Worm (Caenorhabditis elegans): Measurements from ENCODE around the gene ift-139.

Gene ift-139

DNA sequence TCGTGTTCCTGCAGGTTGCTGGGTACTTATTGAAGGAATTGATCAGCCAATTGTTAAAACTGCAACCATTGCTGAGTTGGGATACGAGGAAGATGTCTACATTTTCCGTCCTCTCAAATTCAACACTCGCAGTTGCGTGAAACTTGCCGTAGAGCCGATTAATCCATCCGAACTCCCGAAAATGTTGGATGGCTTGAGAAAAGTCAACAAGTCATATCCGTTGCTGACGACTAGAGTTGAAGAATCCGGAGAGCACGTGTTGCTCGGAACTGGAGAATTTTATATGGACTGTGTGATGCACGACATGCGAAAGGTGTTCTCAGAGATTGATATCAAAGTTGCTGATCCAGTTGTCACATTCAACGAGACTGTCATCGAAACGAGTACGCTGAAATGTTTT is 28.0 kb downstream of the ift-139 start:
- TF ChIP-seq egl-5 (tag; optimal IDR thresholded peaks at IDR 0.05) (no peak), daf-12 (tag; optimal IDR thresholded peaks at IDR 0.05) (no peak), tbx-2 (tag; optimal IDR thresholded peaks at IDR 0.05) (no peak), snpc-4 (tag; optimal IDR thresholded peaks at IDR 0.05) (no peak)

DNA sequence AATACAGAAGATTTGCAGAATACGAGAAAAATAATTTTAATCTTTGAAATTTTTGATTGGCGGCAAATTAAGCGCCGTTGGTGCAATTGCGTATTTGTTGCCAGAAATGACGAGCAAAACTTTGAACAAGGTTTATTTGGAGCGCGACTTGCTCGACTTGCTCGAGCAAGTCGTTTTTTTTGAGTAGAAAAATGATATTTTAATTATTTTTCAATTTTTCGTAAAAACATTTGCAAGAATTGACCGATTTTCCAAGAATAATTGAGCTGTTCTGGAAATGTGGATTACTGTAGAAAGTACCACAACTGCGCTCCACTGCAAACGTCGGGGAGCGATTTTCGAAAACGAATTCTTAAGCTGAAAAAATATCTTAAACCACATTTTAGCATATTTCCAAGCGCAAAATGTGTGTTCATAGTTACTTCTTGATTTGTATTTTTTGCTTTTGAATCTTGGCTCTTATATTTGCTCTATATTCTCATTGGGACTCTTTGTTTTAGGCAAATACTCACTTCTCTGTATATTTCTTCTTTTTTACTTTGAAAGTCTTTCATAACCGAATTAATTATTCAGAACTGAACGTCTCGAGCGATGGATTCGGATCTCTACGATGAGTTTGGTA is 30.2 kb downstream of the ift-139 start, which contains the start of the genes gcna-1 and eftu-2:
Gene gcna-1, minus strand, starts transcription at position 96 of the 622 bp plus-strand sequence.
Gene eftu-2, plus strand, starts transcription at position 572 of the 622 bp plus-strand sequence.
- peak; percentile 70 for TF ChIP-seq lin-15B (tag; optimal IDR thresholded peaks at IDR 0.05)
- TF ChIP-seq nhr-11 (tag; optimal IDR thresholded peaks at IDR 0.05), result no peak

DNA sequence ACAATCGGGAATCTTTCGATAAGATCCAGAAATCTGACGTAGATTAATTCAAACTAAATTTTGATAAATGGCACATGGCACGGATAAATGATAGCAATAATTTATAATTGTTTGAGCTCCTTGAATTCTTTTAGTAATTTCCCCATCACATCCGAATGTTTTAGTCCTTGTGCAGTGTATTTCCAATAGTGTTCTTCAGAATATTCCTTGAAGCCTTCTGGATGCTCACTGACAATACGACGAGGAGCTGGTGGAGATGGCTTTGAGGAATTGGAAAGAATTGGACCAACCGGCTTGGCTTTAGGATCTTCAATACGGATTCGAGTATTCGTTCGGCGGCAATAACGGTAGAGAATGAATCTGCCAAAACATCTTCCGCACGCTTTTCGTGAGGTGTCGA is 32.8 kb downstream of the ift-139 start:
- peak; percentile 2 for TF ChIP-seq nhr-77 (tag; optimal IDR thresholded peaks at IDR 0.05)
- no peak for TF ChIP-seq egl-27 (tag; optimal IDR thresholded peaks at IDR 0.05)
- no peak for TF ChIP-seq ceh-9 (tag; optimal IDR thresholded peaks at IDR 0.05)

DNA sequence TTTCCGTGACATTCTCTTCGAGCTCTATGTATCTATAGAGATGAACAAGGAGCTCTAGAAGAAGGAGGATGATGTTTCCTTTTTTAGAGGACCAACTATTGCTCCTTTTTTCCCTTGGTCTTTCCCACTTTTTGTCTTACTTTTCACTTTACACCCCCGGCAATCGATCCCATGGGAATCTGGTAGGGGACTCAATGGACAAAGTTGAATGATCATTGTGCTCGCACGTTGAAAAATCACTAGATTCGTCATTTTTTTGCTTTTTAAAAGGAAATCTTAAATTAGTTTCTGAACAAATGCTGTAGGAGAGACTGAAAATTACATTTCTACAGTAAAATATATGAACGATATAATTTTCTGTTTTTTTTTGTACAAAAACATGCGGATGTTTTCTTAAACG is 37.2 kb downstream of the ift-139 start:
- TF ChIP-seq pha-4 (tag; optimal IDR thresholded peaks at IDR 0.05), result no peak
- TF ChIP-seq aly-2 (tag; optimal IDR thresholded peaks at IDR 0.05), result no peak
- no peak for TF ChIP-seq snpc-4 (tag; optimal IDR thresholded peaks at IDR 0.05)
- peak; percentile 16 for TF ChIP-seq lin-39 (tag; optimal IDR thresholded peaks at IDR 0.05)
- no peak for TF ChIP-seq tbx-2 (tag; optimal IDR thresholded peaks at IDR 0.05)

DNA sequence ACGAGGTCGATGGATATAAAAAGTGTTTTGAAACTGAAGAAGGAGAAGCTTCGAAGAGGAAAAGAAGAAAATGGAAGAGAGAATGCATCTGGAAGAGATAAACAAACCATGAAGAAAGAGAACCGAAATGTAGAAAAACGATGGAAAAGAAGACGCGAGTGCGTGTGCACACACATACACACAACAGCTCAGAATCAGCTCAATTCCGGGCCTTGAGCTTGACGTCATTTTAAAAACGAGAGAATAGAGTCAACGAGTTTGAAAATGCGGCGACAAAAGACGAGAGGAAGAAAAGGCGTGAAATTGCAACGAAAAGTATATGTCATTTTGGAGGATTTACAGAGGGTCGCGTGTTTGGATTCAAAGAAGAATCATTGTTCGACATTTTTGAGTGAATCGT is 39.6 kb downstream of the ift-139 start:
- peak; percentile 70 for TF ChIP-seq lin-39 (tag; optimal IDR thresholded peaks at IDR 0.05)
- TF ChIP-seq lin-15B (tag; optimal IDR thresholded peaks at IDR 0.05), result no peak
- peak; percentile 67 for TF ChIP-seq nfya-1 (tag; optimal IDR thresholded peaks at IDR 0.05; ENCODE audit: insufficient read depth)
- TF ChIP-seq nhr-76 (tag; optimal IDR thresholded peaks at IDR 0.05), result no peak
- no peak for TF ChIP-seq nhr-11 (tag; optimal IDR thresholded peaks at IDR 0.05)
- TF ChIP-seq fkh-10 (GFP tag; optimal IDR thresholded peaks at IDR 0.05), result peak; percentile 1
- no peak for TF ChIP-seq ama-1 (optimal IDR thresholded peaks at IDR 0.05)
- TF ChIP-seq hmg-11 (tag; optimal IDR thresholded peaks at IDR 0.05), result peak; percentile 59
- TF ChIP-seq pha-4 (tag; optimal IDR thresholded peaks at IDR 0.05), result no peak

DNA sequence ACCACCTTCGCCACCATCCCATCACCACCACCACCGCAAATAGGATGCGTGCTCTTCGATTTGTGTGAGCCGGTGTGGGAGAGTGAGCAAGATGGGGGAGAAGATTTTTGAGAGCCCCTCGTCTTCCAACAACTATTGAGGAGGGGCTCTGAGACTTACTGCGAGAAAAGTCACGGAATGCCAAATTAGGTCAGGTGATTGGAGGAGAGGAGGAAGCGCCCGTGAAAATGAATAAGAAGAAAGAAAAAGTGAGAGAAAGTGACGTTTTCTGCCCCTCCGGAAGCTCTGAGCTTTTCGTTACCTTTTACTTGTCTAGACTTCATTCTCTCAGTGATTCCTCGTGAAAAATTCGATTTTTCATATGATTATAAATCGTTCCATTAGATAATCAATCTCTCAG is 40.6 kb downstream of the ift-139 start:
- TF ChIP-seq lsy-12 (tag; optimal IDR thresholded peaks at IDR 0.05) (no peak), ceh-16 (tag; optimal IDR thresholded peaks at IDR 0.05) (no peak), snpc-4 (tag; optimal IDR thresholded peaks at IDR 0.05) (no peak), ztf-11 (tag; optimal IDR thresholded peaks at IDR 0.05) (no peak), jun-1 (tag; optimal IDR thresholded peaks at IDR 0.05) (no peak), nhr-12 (tag; optimal IDR thresholded peaks at IDR 0.05) (no peak), unc-62 (GFP tag; optimal IDR thresholded peaks at IDR 0.05) (no peak), ceh-9 (tag; optimal IDR thresholded peaks at IDR 0.05) (no peak), elt-1 (tag; optimal IDR thresholded peaks at IDR 0.05) (no peak), pqm-1 (tag; optimal IDR thresholded peaks at IDR 0.05) (no peak), ZK546.5 (tag; optimal IDR thresholded peaks at IDR 0.05) (no peak), R02D3.7 (tag; optimal IDR thresholded peaks at IDR 0.05) (no peak), lin-15B (tag; optimal IDR thresholded peaks at IDR 0.05) (no peak)

DNA sequence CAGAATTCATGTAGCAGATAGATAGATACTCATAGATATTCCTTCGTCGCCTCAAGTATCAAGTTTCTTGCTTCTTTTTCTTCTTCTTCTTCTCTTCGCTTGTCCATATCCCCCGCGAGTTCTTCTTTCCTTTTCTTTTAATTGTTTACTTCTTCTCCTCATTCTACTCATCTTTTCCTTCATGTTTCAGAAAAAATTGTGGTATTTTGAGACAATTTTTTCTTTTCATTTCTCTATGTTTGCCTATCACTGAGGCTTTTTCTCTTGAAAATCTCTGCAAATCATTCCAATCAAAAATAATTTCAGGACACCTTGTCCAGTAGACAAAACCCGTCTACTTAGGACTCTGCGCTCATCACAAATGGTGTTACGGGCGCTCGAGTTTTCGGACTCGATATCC is 46.4 kb downstream of the ift-139 start, which contains the start of gene T04C9.1:
Gene T04C9.1, plus strand, starts transcription at position 301 of the 400 bp plus-strand sequence.
- TF ChIP-seq R02D3.7 (tag; optimal IDR thresholded peaks at IDR 0.05) (no peak), nhr-28 (tag; optimal IDR thresholded peaks at IDR 0.05) (no peak), ceh-16 (tag; optimal IDR thresholded peaks at IDR 0.05) (no peak), ceh-9 (tag; optimal IDR thresholded peaks at IDR 0.05) (no peak), ztf-11 (tag; optimal IDR thresholded peaks at IDR 0.05) (no peak), lin-39 (tag; optimal IDR thresholded peaks at IDR 0.05) (no peak), nhr-67 (tag; optimal IDR thresholded peaks at IDR 0.05) (no peak), egl-27 (tag; optimal IDR thresholded peaks at IDR 0.05) (no peak), ama-1 (optimal IDR thresholded peaks at IDR 0.05) (no peak), zag-1 (tag; optimal IDR thresholded peaks at IDR 0.05) (no peak), fkh-10 (GFP tag; optimal IDR thresholded peaks at IDR 0.05) (no peak), eor-1 (tag; optimal IDR thresholded peaks at IDR 0.05) (no peak), nhr-237 (tag; optimal IDR thresholded peaks at IDR 0.05) (no peak), unc-62 (GFP tag; optimal IDR thresholded peaks at IDR 0.05) (no peak), nhr-43 (tag; optimal IDR thresholded peaks at IDR 0.05; ENCODE audit: poor library complexity, severe bottlenecking) (no peak)
